Worm (Caenorhabditis elegans) whole organism, midembryonic: ENCODE measurements around the gene M01G5.1.

Experiments
- T22C8.4 ChIP-seq: fragments of 200-800 bp; sonication (Bioruptor generic); IDR thresholded peaks from 2 replicates; pipeline ENCODE4 v1.3.6; 2022; ENCODE audit warnings: missing genetic modification characterization, missing compliant biosample characterization
- cog-1 ChIP-seq: sonication (generic microtip); optimal IDR thresholded peaks from 2 replicates; lab custom pipeline; 2016; ENCODE audit warnings: missing genetic modification characterization, missing compliant biosample characterization
- flt-1 ChIP-seq: fragments of 200-800 bp; sonication (Bioruptor generic); IDR thresholded peaks from 2 replicates; pipeline ENCODE4 v1.3.6; 2022; ENCODE audit warnings: missing genetic modification characterization, missing compliant biosample characterization
- klf-2 ChIP-seq: fragments of 200-800 bp; sonication (Bioruptor generic); conservative IDR thresholded peaks from 2 replicates; pipeline ENCODE4 v1.3.6; 2022; ENCODE audit warnings: missing genetic modification reagents, missing genetic modification characterization, missing compliant biosample characterization
- med-1 ChIP-seq: sonication (generic microtip); optimal IDR thresholded peaks from 2 replicates; lab custom pipeline; 2017; ENCODE audit warnings: missing genetic modification characterization, mild to moderate bottlenecking, missing compliant biosample characterization, antibody characterized with exemption, missing genetic modification reagents; ENCODE audit not compliant: insufficient read depth
- ref-1 ChIP-seq: fragments of 200-800 bp; sonication (Bioruptor generic); conservative IDR thresholded peaks from 2 replicates; pipeline ENCODE4 v1.3.6; 2022; ENCODE audit warnings: missing genetic modification reagents, missing genetic modification characterization, missing compliant biosample characterization
- tab-1 ChIP-seq: fragments of 200-800 bp; sonication (Bioruptor generic); IDR thresholded peaks from 2 replicates; pipeline ENCODE4 v1.3.6; 2022; ENCODE audit warnings: missing genetic modification characterization, missing compliant biosample characterization
- ztf-23 ChIP-seq: fragments of 200-800 bp; sonication (Bioruptor generic); IDR thresholded peaks from 2 replicates; pipeline ENCODE4 v1.3.6; 2022; ENCODE audit warnings: missing genetic modification reagents, missing genetic modification characterization, missing compliant biosample characterization
- ztf-29 ChIP-seq: fragments of 200-800 bp; sonication (Bioruptor generic); IDR thresholded peaks from 2 replicates; pipeline ENCODE4 v1.3.6; 2022; ENCODE audit warnings: missing genetic modification reagents, missing genetic modification characterization, missing compliant biosample characterization

M01G5.1 gene

DNA sequence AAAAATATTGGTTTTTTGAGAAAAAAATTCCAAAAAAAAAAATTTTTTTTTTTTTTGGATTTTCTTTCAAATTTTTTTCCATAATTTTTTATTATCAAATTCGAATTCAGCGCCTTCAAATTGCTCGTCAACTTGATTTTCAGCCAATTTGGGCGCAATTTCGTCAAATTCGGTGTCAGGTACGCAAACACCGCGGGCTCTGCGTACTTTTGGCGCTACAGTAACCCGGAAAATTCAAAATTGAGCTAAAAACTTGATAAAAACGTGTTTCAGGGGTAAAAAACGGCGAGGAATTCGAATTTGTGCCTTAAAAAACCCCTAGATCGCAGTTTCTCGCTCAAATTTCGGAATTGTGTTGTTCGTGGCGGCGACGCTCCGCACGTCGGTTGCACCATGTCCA lies 23.7 kb downstream of the M01G5.1 start:
- no peak for TF ChIP-seq klf-2
- no peak for TF ChIP-seq T22C8.4 (GFP tag; lab: Robert Waterston, UW)
- TF ChIP-seq cog-1 (tag; lab: Kevin White, UChicago), result no peak
- no peak for TF ChIP-seq ztf-23
- TF ChIP-seq flt-1 (GFP tag; lab: Robert Waterston, UW), result no peak
- no peak for TF ChIP-seq ztf-29 (GFP tag; lab: Robert Waterston, UW)
- TF ChIP-seq tab-1 (GFP tag; lab: Robert Waterston, UW), result no peak
- TF ChIP-seq ref-1, result no peak
- TF ChIP-seq med-1 (GFP tag; lab: Kevin White, UChicago), result no peak

DNA sequence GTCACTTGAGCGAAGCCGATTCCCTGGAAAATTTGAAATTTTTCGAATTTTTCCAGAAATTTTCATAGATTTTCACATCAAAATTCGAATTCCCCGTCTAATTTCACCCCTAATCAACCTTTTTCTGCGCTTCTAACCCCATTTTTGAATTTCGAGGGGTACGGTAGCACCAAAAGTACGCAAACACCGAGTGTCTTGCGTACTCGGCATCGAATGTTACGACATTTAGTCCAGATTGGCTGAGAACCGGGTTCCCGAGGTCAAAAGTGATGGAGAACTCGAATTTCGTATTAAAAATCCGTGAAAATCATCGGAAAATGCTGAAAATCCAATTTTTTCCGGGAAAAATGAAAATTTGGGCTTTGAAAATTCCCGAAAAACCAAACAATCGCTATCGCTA lies 32.2 kb downstream of the M01G5.1 start:
- TF ChIP-seq T22C8.4 (GFP tag; lab: Robert Waterston, UW), result no peak
- TF ChIP-seq flt-1 (GFP tag; lab: Robert Waterston, UW), result no peak
- no peak for TF ChIP-seq ref-1
- no peak for TF ChIP-seq cog-1 (tag; lab: Kevin White, UChicago)
- no peak for TF ChIP-seq ztf-23
- TF ChIP-seq klf-2, result no peak
- no peak for TF ChIP-seq ztf-29 (GFP tag; lab: Robert Waterston, UW)

DNA sequence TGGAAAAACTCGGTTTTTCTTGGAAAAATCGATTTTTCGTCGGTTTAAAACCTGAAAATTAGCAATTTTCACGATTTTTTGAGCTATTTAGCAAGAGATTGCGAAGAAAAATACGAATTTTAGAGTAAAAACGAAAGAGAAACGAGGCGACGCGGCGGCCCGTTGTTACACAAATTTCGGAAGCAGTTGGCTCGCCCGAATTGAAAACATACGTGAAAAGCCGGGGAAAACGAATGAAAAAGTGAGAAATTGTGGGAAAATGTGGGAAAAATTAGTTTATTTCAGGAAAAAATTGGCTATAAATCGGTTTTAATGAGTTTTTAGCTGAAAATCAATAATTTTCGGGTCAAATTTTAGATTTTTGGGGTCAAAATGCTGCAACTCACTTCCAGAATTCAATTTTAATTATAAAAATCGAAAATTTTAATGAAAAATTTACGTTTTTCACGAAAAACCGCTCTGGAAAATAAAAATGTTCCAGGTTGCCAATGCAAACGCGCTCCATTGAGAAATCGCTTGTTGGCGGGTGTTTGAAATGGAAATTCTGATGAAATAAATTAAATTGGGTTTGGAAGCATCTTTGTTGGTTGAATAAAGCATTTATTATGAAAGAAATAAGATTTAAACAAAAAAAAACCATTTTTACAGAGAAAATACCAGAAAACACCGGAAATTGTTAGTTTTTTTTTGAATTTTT lies 36.7 kb downstream of the M01G5.1 start, which contains the start of gene snf-6:
snf-6 (minus strand) TSS at position 51 of the 697 bp plus-strand sequence.
- no peak for TF ChIP-seq tab-1 (GFP tag; lab: Robert Waterston, UW)
- TF ChIP-seq ref-1, result no peak
- TF ChIP-seq flt-1 (GFP tag; lab: Robert Waterston, UW), result no peak
- TF ChIP-seq T22C8.4 (GFP tag; lab: Robert Waterston, UW), result no peak
- no peak for TF ChIP-seq klf-2
- no peak for TF ChIP-seq cog-1 (tag; lab: Kevin White, UChicago)
- TF ChIP-seq ztf-29 (GFP tag; lab: Robert Waterston, UW), result no peak
- TF ChIP-seq med-1 (GFP tag; lab: Kevin White, UChicago), result no peak
- no peak for TF ChIP-seq ztf-23

DNA sequence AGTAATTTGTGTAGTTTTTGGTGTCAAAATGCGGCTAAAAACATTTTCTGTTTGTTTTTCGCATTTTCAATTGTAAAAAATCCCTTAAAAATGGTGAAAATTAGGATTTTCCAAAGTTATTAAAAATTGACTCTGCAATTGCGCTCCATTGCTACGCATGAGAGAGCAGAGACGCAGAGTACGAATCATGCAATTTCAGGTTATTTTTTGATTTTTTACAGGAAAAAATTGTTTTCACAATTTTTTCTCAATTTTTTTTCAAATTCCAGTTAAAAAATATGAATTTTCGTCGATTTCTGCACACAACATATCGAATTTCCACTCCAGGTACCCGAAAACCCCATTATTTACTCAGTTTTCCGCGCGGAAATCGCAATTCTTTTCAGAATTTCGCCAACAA lies 37.4 kb downstream of the M01G5.1 start, which contains the start of gene mtg-1:
mtg-1 (plus strand) TSS at position 160 of the 400 bp plus-strand sequence.
- no peak for TF ChIP-seq ref-1
- no peak for TF ChIP-seq cog-1 (tag; lab: Kevin White, UChicago)
- TF ChIP-seq tab-1 (GFP tag; lab: Robert Waterston, UW), result no peak
- no peak for TF ChIP-seq T22C8.4 (GFP tag; lab: Robert Waterston, UW)
- 0 out of 2 replicates have a peak, but pooled peaks have one; percentile 30 for TF ChIP-seq flt-1 (GFP tag; lab: Robert Waterston, UW)
- TF ChIP-seq med-1 (GFP tag; lab: Kevin White, UChicago), result no peak

DNA sequence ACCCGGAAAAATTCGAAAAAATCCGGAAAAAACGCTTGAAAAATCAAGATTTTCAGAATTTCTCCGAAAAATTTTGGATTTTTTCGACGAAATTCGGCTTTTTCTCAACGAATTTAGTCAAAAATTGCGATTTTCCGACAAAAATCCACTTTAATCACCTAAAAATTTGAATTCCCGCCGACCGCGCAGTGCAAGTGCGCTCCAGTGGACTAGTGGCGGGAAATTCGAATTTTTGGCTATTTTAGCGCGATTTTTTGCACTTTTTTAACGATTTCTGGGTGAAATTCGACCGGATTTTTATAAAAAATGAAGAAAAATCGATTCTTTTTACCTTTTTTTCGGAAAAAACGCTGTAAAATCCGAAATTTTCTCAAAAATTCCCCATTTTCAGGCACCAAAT lies 38.2 kb downstream of the M01G5.1 start:
- TF ChIP-seq ztf-29 (GFP tag; lab: Robert Waterston, UW) (no peak), tab-1 (GFP tag; lab: Robert Waterston, UW) (no peak), T22C8.4 (GFP tag; lab: Robert Waterston, UW) (no peak), cog-1 (tag; lab: Kevin White, UChicago) (no peak)

DNA sequence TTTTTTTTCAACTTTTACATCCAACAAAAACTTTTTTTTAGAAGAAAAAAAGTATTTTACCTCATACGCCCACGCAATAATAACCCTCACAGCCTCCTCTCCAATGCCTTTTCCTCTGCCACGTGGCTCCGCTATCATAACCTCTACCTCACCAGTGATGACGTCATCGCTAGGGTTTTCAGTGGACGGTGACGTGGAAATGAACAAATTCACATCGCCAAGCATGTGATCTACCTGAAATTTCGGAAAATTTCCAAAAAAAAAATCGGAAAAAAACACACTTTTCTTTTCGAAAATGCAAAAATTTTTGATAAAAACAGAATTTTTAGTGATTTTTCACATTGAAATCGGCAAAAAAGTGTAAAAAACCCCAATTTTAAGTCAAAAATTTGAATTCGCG lies 43.2 kb downstream of the M01G5.1 start:
- TF ChIP-seq tab-1 (GFP tag; lab: Robert Waterston, UW), result no peak
- TF ChIP-seq med-1 (GFP tag; lab: Kevin White, UChicago), result no peak
- TF ChIP-seq ref-1, result no peak
- no peak for TF ChIP-seq ztf-29 (GFP tag; lab: Robert Waterston, UW)
- no peak for TF ChIP-seq T22C8.4 (GFP tag; lab: Robert Waterston, UW)
- TF ChIP-seq cog-1 (tag; lab: Kevin White, UChicago), result no peak
- no peak for TF ChIP-seq ztf-23

DNA sequence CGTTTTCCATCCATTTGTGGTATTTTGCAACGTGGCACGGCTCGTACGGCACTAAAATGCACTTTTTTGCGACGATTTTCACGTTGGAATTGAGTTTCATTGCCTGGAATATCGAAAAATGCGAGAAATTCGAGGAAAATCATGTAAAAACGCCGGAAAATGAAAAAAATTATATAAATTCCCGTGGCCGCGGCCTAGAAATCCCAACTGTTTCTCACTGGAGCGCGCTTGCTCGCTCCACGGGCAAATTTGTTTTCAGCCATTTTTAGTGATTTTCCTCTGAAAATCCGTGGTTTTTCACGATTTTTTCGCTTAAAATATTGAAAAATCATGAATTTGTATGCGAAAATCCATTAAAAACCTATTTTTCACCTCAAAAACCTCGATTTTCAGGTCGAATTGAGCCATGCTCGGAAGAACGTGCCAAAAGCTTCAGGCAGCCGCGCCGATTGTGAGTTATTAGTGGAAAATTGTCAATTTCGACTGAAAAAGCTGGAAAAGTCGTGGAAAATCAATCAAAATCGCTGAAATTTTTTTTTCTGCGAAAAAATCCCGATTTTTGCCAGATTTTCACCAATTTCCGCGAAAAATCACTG lies 44.0 kb downstream of the M01G5.1 start, which contains the start of the genes Y67D2.5 and cisd-3.2:
Y67D2.5 (minus strand) TSS at position 145 of the 596 bp plus-strand sequence.
cisd-3.2 (plus strand) TSS at position 394 of the 596 bp plus-strand sequence.
- TF ChIP-seq T22C8.4 (GFP tag; lab: Robert Waterston, UW) (no peak), tab-1 (GFP tag; lab: Robert Waterston, UW) (no peak), ztf-29 (GFP tag; lab: Robert Waterston, UW) (no peak), med-1 (GFP tag; lab: Kevin White, UChicago) (no peak), flt-1 (GFP tag; lab: Robert Waterston, UW) (no peak), cog-1 (tag; lab: Kevin White, UChicago) (no peak), klf-2 (no peak), ztf-23 (no peak), ref-1 (no peak)

DNA sequence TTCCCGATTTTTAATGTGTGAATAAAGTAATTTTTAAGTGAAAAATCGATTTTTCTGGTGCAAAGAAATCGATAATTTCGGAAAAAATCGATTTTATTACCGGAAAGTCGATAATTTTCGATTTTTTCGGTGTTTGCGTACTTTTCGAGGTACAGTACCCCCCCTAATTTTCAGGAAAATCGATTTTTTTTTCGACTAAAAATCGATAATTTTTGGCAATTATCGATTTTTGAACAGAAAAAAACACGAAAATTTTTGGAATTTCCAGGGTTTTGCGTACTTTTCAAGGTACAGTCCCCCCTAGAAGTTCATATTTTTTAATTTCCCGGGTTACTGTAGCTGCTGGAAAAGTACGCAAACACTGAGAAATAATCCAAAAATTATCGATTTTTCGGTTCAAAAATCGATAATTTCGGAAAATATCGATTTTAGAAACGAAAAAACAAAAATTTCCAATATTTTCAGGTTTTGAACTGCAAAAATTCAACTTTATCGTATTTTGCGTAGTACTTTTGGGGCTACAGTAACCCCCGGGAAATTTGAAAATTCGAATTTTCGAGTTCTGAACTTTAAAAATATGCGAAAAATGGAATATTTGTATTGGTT lies 47.3 kb downstream of the M01G5.1 start:
- TF ChIP-seq cog-1 (tag; lab: Kevin White, UChicago) (no peak), T22C8.4 (GFP tag; lab: Robert Waterston, UW) (peak; percentile 51; the same call in 1 of the 2 replicates)

DNA sequence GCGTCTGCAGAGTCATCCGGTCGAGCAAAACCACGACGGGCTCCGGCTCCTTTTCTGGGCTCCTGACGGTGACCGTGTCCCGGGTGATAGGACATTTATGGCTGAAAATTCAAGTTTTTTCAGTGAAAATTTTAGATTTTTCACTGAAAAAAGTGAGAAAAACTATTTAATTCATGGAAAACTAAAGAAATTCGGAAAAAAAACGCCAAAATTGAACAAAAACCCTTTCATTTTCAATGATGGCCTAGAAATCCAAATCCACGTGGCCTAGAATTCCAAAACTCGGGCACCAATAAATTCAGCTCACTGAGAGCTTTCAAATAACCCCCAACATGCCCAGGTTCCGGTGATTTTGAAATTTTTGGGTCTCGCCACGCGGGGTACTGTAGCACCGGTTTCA lies 58.1 kb downstream of the M01G5.1 start, which contains the start of gene ddx-35:
ddx-35 (minus strand) TSS at position 101 of the 400 bp plus-strand sequence.
- no peak for TF ChIP-seq ztf-29 (GFP tag; lab: Robert Waterston, UW)
- TF ChIP-seq T22C8.4 (GFP tag; lab: Robert Waterston, UW), result no peak
- no peak for TF ChIP-seq tab-1 (GFP tag; lab: Robert Waterston, UW)
- no peak for TF ChIP-seq flt-1 (GFP tag; lab: Robert Waterston, UW)
- no peak for TF ChIP-seq ztf-23
- TF ChIP-seq med-1 (GFP tag; lab: Kevin White, UChicago), result no peak
- no peak for TF ChIP-seq ref-1
- TF ChIP-seq klf-2, result no peak
- TF ChIP-seq cog-1 (tag; lab: Kevin White, UChicago), result no peak
